Fruit fly (Drosophila melanogaster) Kc167 (cell line): ENCODE results near the gene Dhfr.

ENCODE experiments used
- Sin3A ChIP-seq: fragments of >200 bp; optimal IDR thresholded peaks from 2 replicates; lab custom pipeline; 2018; ENCODE audit warnings: missing external identifiers
- psq ChIP-seq: fragments of >200 bp; optimal IDR thresholded peaks from 2 replicates; lab custom pipeline; 2017; ENCODE audit warnings: missing external identifiers

DNA sequence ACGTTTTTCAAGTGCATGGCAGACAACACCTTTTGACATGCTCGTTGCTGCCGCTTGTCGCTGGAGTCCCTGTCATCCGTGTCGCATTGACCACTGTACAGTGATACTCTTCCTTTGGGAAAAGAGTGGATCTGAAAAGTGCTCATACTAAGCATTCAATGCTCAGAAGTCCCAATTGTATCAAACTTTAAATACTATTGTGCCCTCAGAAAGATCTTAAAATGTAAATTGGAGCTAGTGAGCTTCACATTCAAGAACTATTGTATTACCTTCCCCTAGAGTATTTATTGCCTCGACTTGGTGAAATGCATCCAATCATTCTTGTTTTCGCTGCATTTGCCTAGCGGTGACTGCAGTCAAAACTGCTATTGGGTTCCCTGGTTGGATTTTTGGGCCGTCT is 42.4 kb downstream of the Dhfr start:
- TF ChIP-seq psq (lab: Kevin White, UChicago) (no peak), Sin3A (no peak)
